Worm (Caenorhabditis elegans) whole organism, late embryonic: ENCODE data around the gene nhr-157.

Source experiments
- ceh-31 ChIP-seq: sonication (generic microtip); optimal IDR thresholded peaks from 2 replicates; lab custom pipeline; 2016; ENCODE audit warnings: missing genetic modification characterization, missing compliant biosample characterization
- dmd-4 ChIP-seq: sonication (generic microtip); optimal IDR thresholded peaks from 2 replicates; lab custom pipeline; 2016; ENCODE audit warnings: borderline replicate concordance, missing genetic modification characterization, missing compliant biosample characterization
- elt-2 ChIP-seq: sonication (generic microtip); optimal IDR thresholded peaks from 2 replicates; lab custom pipeline; 2016; ENCODE audit warnings: missing genetic modification reagents, missing genetic modification characterization, missing compliant biosample characterization
- ets-4 ChIP-seq: sonication (generic microtip); optimal IDR thresholded peaks from 2 replicates; lab custom pipeline; 2016; ENCODE audit warnings: missing genetic modification characterization, missing compliant biosample characterization
- madf-2 ChIP-seq: sonication (generic microtip); optimal IDR thresholded peaks from 2 replicates; lab custom pipeline; 2017; ENCODE audit warnings: missing genetic modification characterization, missing compliant biosample characterization
- nfya-1 ChIP-seq: sonication (generic microtip); optimal IDR thresholded peaks from 2 replicates; lab custom pipeline; 2017; ENCODE audit warnings: missing genetic modification characterization, mild to moderate bottlenecking, missing compliant biosample characterization, antibody characterized with exemption, moderate library complexity
- pqm-1 ChIP-seq: sonication (generic microtip); optimal IDR thresholded peaks from 2 replicates; lab custom pipeline; 2016; ENCODE audit warnings: missing genetic modification characterization, missing compliant biosample characterization
- ref-2 ChIP-seq: sonication (generic microtip); optimal IDR thresholded peaks from 2 replicates; lab custom pipeline; 2016; ENCODE audit warnings: missing genetic modification characterization, missing compliant biosample characterization
- rnt-1 ChIP-seq: sonication (generic microtip); optimal IDR thresholded peaks from 2 replicates; lab custom pipeline; 2016; ENCODE audit warnings: missing genetic modification characterization, missing compliant biosample characterization
- sox-4 ChIP-seq: sonication (generic microtip); optimal IDR thresholded peaks from 2 replicates; lab custom pipeline; 2017; ENCODE audit warnings: mild to moderate bottlenecking, missing genetic modification characterization, inconsistent platforms, missing compliant biosample characterization
- unc-86 ChIP-seq: sonication (generic microtip); optimal IDR thresholded peaks from 2 replicates; lab custom pipeline; 2016; ENCODE audit warnings: missing genetic modification characterization, missing compliant biosample characterization

- TF ChIP-seq nfya-1 (tag; lab: Kevin White, UChicago) (no peak), sox-4 (tag; lab: Kevin White, UChicago) (no peak), madf-2 (tag; lab: Kevin White, UChicago) (no peak), ceh-31 (tag; lab: Kevin White, UChicago) (no peak), ets-4 (tag; lab: Kevin White, UChicago) (no peak), rnt-1 (tag; lab: Kevin White, UChicago) (no peak), unc-86 (tag; lab: Kevin White, UChicago) (no peak), elt-2 (tag; lab: Kevin White, UChicago) (no peak), ref-2 (tag; lab: Kevin White, UChicago) (no peak), pqm-1 (no peak), dmd-4 (tag; lab: Kevin White, UChicago) (no peak)
Observed at ce11 chrV:3857778-3858177, 11.0 kb downstream of the nhr-157 start, which contains the start of gene nhr-188.
